Fruit fly (Drosophila melanogaster) whole organism, embryonic: Measurements from ENCODE around the gene CG31800.

ENCODE experiments used
- ATbp ChIP-seq: fragments of 200-800 bp; sonication (Bioruptor generic); optimal IDR thresholded peaks from 2 replicates; lab custom pipeline; 2017; ENCODE audit warnings: missing biosample characterization, mild to moderate bottlenecking, missing genetic modification characterization, missing genetic modification reagents
- Antp ChIP-seq: fragments of 200-800 bp; sonication (Bioruptor generic); optimal IDR thresholded peaks from 3 replicates; lab custom pipeline; 2016; ENCODE audit warnings: missing biosample characterization, missing genetic modification characterization
- Atf-2 ChIP-seq: fragments of 200-800 bp; sonication (Bioruptor generic); optimal IDR thresholded peaks from 2 replicates; lab custom pipeline; 2016; ENCODE audit warnings: missing biosample characterization, missing genetic modification characterization
- Atf3 ChIP-seq: fragments of 200-800 bp; sonication (Bioruptor generic); optimal IDR thresholded peaks from 3 replicates; lab custom pipeline; 2016; ENCODE audit warnings: missing biosample characterization, missing genetic modification characterization
- Awh ChIP-seq: fragments of 200-800 bp; sonication (Bioruptor generic); IDR thresholded peaks from 2 replicates; pipeline ENCODE4, ENCODE4 v1.3.6; 2022; ENCODE audit warnings: missing biosample characterization, missing genetic modification characterization
- CG10147 ChIP-seq: fragments of 200-800 bp; sonication (Bioruptor generic); optimal IDR thresholded peaks from 2 replicates; lab custom pipeline; 2019; ENCODE audit warnings: missing biosample characterization, mild to moderate bottlenecking, missing genetic modification characterization, moderate library complexity
- CG1024 ChIP-seq: fragments of 200-800 bp; sonication (Bioruptor generic); IDR thresholded peaks from 2 replicates; pipeline ENCODE4 v1.3.6; 2022; ENCODE audit warnings: missing biosample characterization, missing genetic modification characterization
- CG10979 ChIP-seq: fragments of 200-800 bp; sonication (Bioruptor generic); optimal IDR thresholded peaks from 2 replicates; lab custom pipeline; 2018; ENCODE audit warnings: missing biosample characterization, mild to moderate bottlenecking, missing genetic modification characterization, moderate library complexity
- CG11085 ChIP-seq: fragments of 200-800 bp; sonication (Bioruptor generic); IDR thresholded peaks from 2 replicates; pipeline ENCODE4 v1.3.6; 2022; ENCODE audit warnings: missing biosample characterization, missing genetic modification characterization
- CG11695 ChIP-seq: fragments of 200-800 bp; sonication (Bioruptor generic); IDR thresholded peaks from 3 replicates; pipeline ENCODE4 v1.3.6; 2022; ENCODE audit warnings: missing biosample characterization, missing genetic modification characterization
- CG12155 ChIP-seq: fragments of 200-800 bp; sonication (Bioruptor generic); optimal IDR thresholded peaks from 3 replicates; lab custom pipeline; 2016; ENCODE audit warnings: missing biosample characterization, missing genetic modification characterization
- CG12744 ChIP-seq: fragments of 200-800 bp; sonication (Bioruptor generic); optimal IDR thresholded peaks from 2 replicates; lab custom pipeline; 2016; ENCODE audit warnings: missing biosample characterization, missing genetic modification characterization
- CG13123 ChIP-seq: fragments of 200-800 bp; sonication (Bioruptor generic); optimal IDR thresholded peaks from 2 replicates; lab custom pipeline; 2016; ENCODE audit warnings: missing biosample characterization, missing genetic modification characterization
- CG13424 ChIP-seq: fragments of 200-800 bp; sonication (Bioruptor generic); optimal IDR thresholded peaks from 2 replicates; lab custom pipeline; 2019; ENCODE audit warnings: missing biosample characterization, mild to moderate bottlenecking, missing genetic modification characterization, moderate library complexity
- CG14441 ChIP-seq: fragments of 200-800 bp; sonication (Bioruptor generic); IDR thresholded peaks from 2 replicates; pipeline ENCODE4 v1.3.6; 2022; ENCODE audit warnings: missing biosample characterization, missing genetic modification characterization
- CG15479 ChIP-seq: fragments of 200-800 bp; sonication (Bioruptor generic); optimal IDR thresholded peaks from 3 replicates; lab custom pipeline; 2019; ENCODE audit warnings: missing biosample characterization, mild to moderate bottlenecking, missing genetic modification characterization, moderate library complexity
- CG15601 ChIP-seq: fragments of 200-800 bp; sonication (Bioruptor generic); optimal IDR thresholded peaks from 3 replicates; lab custom pipeline; 2019; ENCODE audit warnings: missing biosample characterization, mild to moderate bottlenecking, missing genetic modification characterization, moderate library complexity
- CG1647 ChIP-seq: fragments of 200-800 bp; sonication (Bioruptor generic); optimal IDR thresholded peaks from 3 replicates; lab custom pipeline; 2016; ENCODE audit warnings: missing biosample characterization, missing genetic modification characterization
- CG16815 ChIP-seq: fragments of 200-800 bp; sonication (Bioruptor generic); optimal IDR thresholded peaks from 3 replicates; lab custom pipeline; 2017; ENCODE audit warnings: missing biosample characterization, mild to moderate bottlenecking, missing genetic modification characterization
- CG17568 ChIP-seq: fragments of 200-800 bp; sonication (Bioruptor generic); optimal IDR thresholded peaks from 2 replicates; lab custom pipeline; 2018; ENCODE audit warnings: missing biosample characterization, mild to moderate bottlenecking, missing genetic modification characterization, moderate library complexity
- CG31441 ChIP-seq: fragments of 200-800 bp; sonication (Bioruptor generic); IDR thresholded peaks from 2 replicates; pipeline ENCODE4 v1.3.6; 2022; ENCODE audit warnings: missing biosample characterization, missing genetic modification characterization
- CG4820 ChIP-seq: fragments of 200-800 bp; sonication (Bioruptor generic); optimal IDR thresholded peaks from 3 replicates; lab custom pipeline; 2016; ENCODE audit warnings: missing biosample characterization, missing genetic modification characterization
- CG6813 ChIP-seq: fragments of 200-800 bp; sonication (Bioruptor generic); optimal IDR thresholded peaks from 2 replicates; lab custom pipeline; 2017; ENCODE audit warnings: missing biosample characterization, missing genetic modification characterization, mild to moderate bottlenecking, moderate library complexity, missing genetic modification reagents
- CG7556 ChIP-seq: fragments of 200-800 bp; sonication (Bioruptor generic); optimal IDR thresholded peaks from 2 replicates; lab custom pipeline; 2017; ENCODE audit warnings: missing biosample characterization, mild to moderate bottlenecking, missing genetic modification characterization
- CG7745 ChIP-seq: fragments of 200-800 bp; sonication (Bioruptor generic); optimal IDR thresholded peaks from 2 replicates; lab custom pipeline; 2018; ENCODE audit warnings: missing biosample characterization, mild to moderate bottlenecking, missing genetic modification characterization, moderate library complexity
- CG9876 ChIP-seq: fragments of 200-800 bp; sonication (Bioruptor generic); optimal IDR thresholded peaks from 2 replicates; lab custom pipeline; 2016; ENCODE audit warnings: missing biosample characterization, missing genetic modification characterization
- CoRest ChIP-seq: fragments of 200-800 bp; sonication (Bioruptor generic); optimal IDR thresholded peaks from 3 replicates; lab custom pipeline; 2018; ENCODE audit warnings: missing biosample characterization, mild to moderate bottlenecking, missing genetic modification characterization, moderate library complexity
- Dek ChIP-seq: fragments of 200-800 bp; sonication (Bioruptor generic); optimal IDR thresholded peaks from 3 replicates; lab custom pipeline; 2019; ENCODE audit warnings: missing biosample characterization, mild to moderate bottlenecking, missing genetic modification characterization, moderate library complexity
- Dip3 ChIP-seq: fragments of 200-800 bp; sonication (Bioruptor generic); optimal IDR thresholded peaks from 3 replicates; lab custom pipeline; 2016; ENCODE audit warnings: missing biosample characterization, missing genetic modification characterization
- Doc3 ChIP-seq: fragments of 200-800 bp; sonication (Bioruptor generic); IDR thresholded peaks from 3 replicates; pipeline ENCODE4 v1.3.6; 2022; ENCODE audit warnings: missing biosample characterization, missing genetic modification characterization; ENCODE audit not compliant: partially characterized antibody
- Drgx ChIP-seq: fragments of 200-800 bp; sonication (Bioruptor generic); IDR thresholded peaks from 2 replicates; pipeline ENCODE4 v1.3.6; 2022; ENCODE audit warnings: missing biosample characterization, missing genetic modification characterization
- Lhr ChIP-seq: fragments of 200-800 bp; sonication (Bioruptor generic); optimal IDR thresholded peaks from 3 replicates; lab custom pipeline; 2017; ENCODE audit warnings: mild to moderate bottlenecking, missing biosample characterization, missing genetic modification reagents, missing genetic modification characterization
- Six4 ChIP-seq: fragments of 200-800 bp; sonication (Bioruptor generic); optimal IDR thresholded peaks from 2 replicates; lab custom pipeline; 2016; ENCODE audit warnings: missing biosample characterization, missing genetic modification characterization
- Stat92E ChIP-seq, 3 experiments: fragments of >200 bp in 2 of 3; fragments of 200-800 bp in 1 of 3; sonication (Bioruptor generic) in 1 of 3; optimal IDR thresholded peaks; 2 replicates each; lab custom pipeline; 2017 to 2019; ENCODE audit warnings: missing biosample characterization in 3 of 3, missing genetic modification characterization in 3 of 3, mild to moderate bottlenecking in 1 of 3, moderate library complexity in 1 of 3
- ac ChIP-seq: fragments of 200-800 bp; sonication (Bioruptor generic); optimal IDR thresholded peaks from 3 replicates; lab custom pipeline; 2017; ENCODE audit warnings: missing biosample characterization, mild to moderate bottlenecking, missing genetic modification characterization
- ato ChIP-seq: fragments of 200-800 bp; sonication (Bioruptor generic); IDR thresholded peaks from 2 replicates; pipeline ENCODE4 v1.3.6; 2022; ENCODE audit warnings: missing biosample characterization, missing genetic modification characterization; ENCODE audit not compliant: partially characterized antibody
- chif ChIP-seq, 2 experiments: fragments of 200-800 bp; sonication (Bioruptor generic); optimal IDR thresholded peaks; 3 replicates each; lab custom pipeline; 2016; ENCODE audit warnings: missing biosample characterization in 2 of 2, missing genetic modification characterization in 2 of 2
- chm ChIP-seq: fragments of 200-800 bp; sonication (Bioruptor generic); IDR thresholded peaks from 2 replicates; pipeline ENCODE4 v1.3.6; 2022; ENCODE audit warnings: missing biosample characterization, missing genetic modification characterization
- chn ChIP-seq: fragments of 200-800 bp; sonication (Bioruptor generic); optimal IDR thresholded peaks from 2 replicates; lab custom pipeline; 2016; ENCODE audit warnings: missing biosample characterization, missing genetic modification characterization
- eyg ChIP-seq: fragments of 200-800 bp; sonication (Bioruptor generic); optimal IDR thresholded peaks from 3 replicates; lab custom pipeline; 2016; ENCODE audit warnings: missing biosample characterization, missing genetic modification characterization
- ham ChIP-seq: fragments of 200-800 bp; sonication (Bioruptor generic); IDR thresholded peaks from 2 replicates; pipeline ENCODE4 v1.3.6; 2022; ENCODE audit warnings: missing biosample characterization, missing genetic modification characterization
- hb ChIP-seq: fragments of 200-800 bp; sonication (Bioruptor generic); IDR thresholded peaks from 3 replicates; pipeline ENCODE4 v1.3.6; 2022; ENCODE audit warnings: missing biosample characterization, missing genetic modification characterization; ENCODE audit not compliant: partially characterized antibody
- jing ChIP-seq: fragments of 200-800 bp; sonication (Bioruptor generic); optimal IDR thresholded peaks from 2 replicates; lab custom pipeline; 2018; ENCODE audit warnings: missing biosample characterization, mild to moderate bottlenecking, missing genetic modification characterization
- onecut ChIP-seq: fragments of 200-800 bp; sonication (Bioruptor generic); IDR thresholded peaks from 2 replicates; pipeline ENCODE4 v1.3.6; 2022; ENCODE audit warnings: missing biosample characterization, missing genetic modification characterization
- pum ChIP-seq: fragments of 200-800 bp; sonication (Bioruptor generic); optimal IDR thresholded peaks from 2 replicates; lab custom pipeline; 2016; ENCODE audit warnings: missing biosample characterization, missing genetic modification characterization
- salm ChIP-seq: fragments of 200-800 bp; sonication (Bioruptor generic); optimal IDR thresholded peaks from 2 replicates; lab custom pipeline; 2018; ENCODE audit warnings: missing biosample characterization, mild to moderate bottlenecking, missing genetic modification characterization
- slou ChIP-seq: fragments of 200-800 bp; sonication (Bioruptor generic); optimal IDR thresholded peaks from 3 replicates; lab custom pipeline; 2016; ENCODE audit warnings: missing biosample characterization, missing genetic modification characterization
- sr ChIP-seq: fragments of 200-800 bp; sonication (Bioruptor generic); IDR thresholded peaks from 3 replicates; pipeline ENCODE4 v1.3.6; 2022; ENCODE audit warnings: missing biosample characterization, missing genetic modification characterization
- zen ChIP-seq: fragments of 200-800 bp; sonication (Bioruptor generic); optimal IDR thresholded peaks from 3 replicates; lab custom pipeline; 2018; ENCODE audit warnings: missing biosample characterization, mild to moderate bottlenecking, missing genetic modification characterization, moderate library complexity
- zen2 ChIP-seq: fragments of 200-800 bp; sonication (Bioruptor generic); IDR thresholded peaks from 3 replicates; pipeline ENCODE4 v1.3.6; 2022; ENCODE audit warnings: missing biosample characterization, missing genetic modification characterization; ENCODE audit not compliant: partially characterized antibody
- zf30C ChIP-seq: fragments of 200-800 bp; sonication (Bioruptor generic); optimal IDR thresholded peaks from 3 replicates; lab custom pipeline; 2018; ENCODE audit warnings: missing biosample characterization, mild to moderate bottlenecking, missing genetic modification characterization

CG31800 gene

DNA sequence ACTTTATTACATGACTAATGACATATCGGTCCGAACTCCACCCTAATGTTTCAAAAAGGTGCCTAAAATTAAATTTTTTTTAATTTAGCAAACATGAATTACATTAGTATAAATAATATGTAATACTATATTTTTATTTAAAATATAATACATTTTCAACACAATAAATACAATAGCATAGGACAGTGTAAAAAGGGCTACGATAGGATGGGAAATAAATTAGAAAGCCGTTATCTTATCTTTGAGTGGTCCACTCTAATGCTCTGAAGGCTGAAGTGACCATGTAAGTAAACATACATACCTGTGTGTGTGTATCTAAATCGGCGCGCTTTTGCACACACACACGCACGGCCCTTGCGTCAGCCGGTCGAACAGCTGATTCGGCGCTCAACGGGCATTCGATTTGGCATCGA is 31.4 kb downstream of the CG31800 start, which contains the start of gene CG31793 (continued):
- TF ChIP-seq chif (GFP tag; optimal IDR thresholded peaks at IDR 0.05; lab: Kevin White, UChicago) (no peak), CG31441 (GFP tag; lab: Robert Waterston, UW) (peak; percentile 68), Lhr (GFP tag; lab: Kevin White, UChicago) (no peak), CG14441 (GFP tag; lab: Robert Waterston, UW) (no peak), CG13424 (tag; lab: Kevin White, UChicago) (peak; percentile 60), CG12155 (GFP tag; lab: Kevin White, UChicago) (peak; percentile 32), Doc3 (GFP tag; lab: Robert Waterston, UW) (no peak), CG17568 (GFP tag; lab: Kevin White, UChicago) (no peak), CG1024 (GFP tag; lab: Robert Waterston, UW) (no peak), Six4 (GFP tag; lab: Kevin White, UChicago) (no peak), chm (GFP tag; lab: Robert Waterston, UW) (no peak; the same call in 1 of the 2 replicates), CG15479 (GFP tag; lab: Kevin White, UChicago) (peak; percentile 69), zen2 (no peak), Dek (tag; lab: Kevin White, UChicago) (peak; percentile 68), CG6813 (peak; percentile 37), ATbp (GFP tag; lab: Kevin White, UChicago) (no peak), pum (GFP tag; lab: Kevin White, UChicago) (no peak), hb (GFP tag; lab: Robert Waterston, UW) (no peak), CG13123 (GFP tag; lab: Kevin White, UChicago) (no peak), CG10979 (tag; lab: Kevin White, UChicago) (no peak), CG12744 (GFP tag; lab: Kevin White, UChicago) (no peak), zen (tag; lab: Kevin White, UChicago) (peak; percentile 4), CG9876 (GFP tag; lab: Kevin White, UChicago) (no peak), ato (GFP tag; lab: Robert Waterston, UW) (no peak), Dip3 (no peak), CG4820 (GFP tag; lab: Kevin White, UChicago) (no peak), CG7556 (GFP tag; lab: Kevin White, UChicago) (peak; percentile 72), CG10147 (peak; percentile 67), Antp (GFP tag; lab: Kevin White, UChicago) (no peak), Atf-2 (no peak), salm (tag; lab: Kevin White, UChicago) (no peak), CG1647 (GFP tag; lab: Kevin White, UChicago) (no peak), CG15601 (tag; lab: Kevin White, UChicago) (no peak), ac (GFP tag; lab: Kevin White, UChicago) (no peak), slou (GFP tag; lab: Kevin White, UChicago) (no peak), onecut (GFP tag; lab: Robert Waterston, UW) (no peak), Atf3 (GFP tag; lab: Kevin White, UChicago) (no peak), CG11085 (GFP tag; lab: Robert Waterston, UW) (peak; percentile 27; the same call in 1 of the 2 replicates), ham (no peak), chn (GFP tag; lab: Kevin White, UChicago) (no peak), zf30C (no peak), CG16815 (GFP tag; lab: Kevin White, UChicago) (no peak), CoRest (peak; percentile 65), CG11695 (peak; percentile 68; the same call in 2 of the 3 replicates), jing (no peak), sr (GFP tag; lab: Robert Waterston, UW) (no peak), CG7745 (no peak), Drgx (peak; percentile 73), eyg (GFP tag; lab: Kevin White, UChicago) (no peak), Awh (GFP tag; lab: Robert Waterston, UW) (no peak), Stat92E (GFP tag; optimal IDR thresholded peaks at IDR 0.05; lab: Kevin White, UChicago) (no peak)
